Worm (Caenorhabditis elegans) whole organism, young adult: Measurements from ENCODE around the gene fut-1.

Experiments
- F49E8.2 ChIP-seq: sonication (generic microtip); optimal IDR thresholded peaks from 3 replicates; lab custom pipeline; 2017; ENCODE audit warnings: missing genetic modification characterization, mild to moderate bottlenecking, missing compliant biosample characterization, antibody characterized with exemption, moderate library complexity; ENCODE audit not compliant: insufficient read depth
- fkh-3 ChIP-seq: sonication (generic microtip); optimal IDR thresholded peaks from 2 replicates; lab custom pipeline; 2016; ENCODE audit warnings: mild to moderate bottlenecking, missing genetic modification characterization, missing compliant biosample characterization
- hlh-26 ChIP-seq: fragments of 200-800 bp; sonication (Bioruptor generic); conservative IDR thresholded peaks from 2 replicates; pipeline ENCODE4 v1.3.6; 2022; ENCODE audit warnings: missing genetic modification reagents, missing genetic modification characterization, missing compliant biosample characterization
- madf-6 ChIP-seq: fragments of 200-800 bp; sonication (Bioruptor generic); IDR thresholded peaks from 2 replicates; pipeline ENCODE4 v1.3.6; 2022; ENCODE audit warnings: missing genetic modification reagents, missing genetic modification characterization, missing compliant biosample characterization

- TF ChIP-seq hlh-26 (GFP tag; lab: Robert Waterston, UW) (no peak), fkh-3 (tag; lab: Kevin White, UChicago) (no peak), F49E8.2 (no peak), madf-6 (GFP tag; lab: Robert Waterston, UW) (no peak)
Measured at ce11 chrII:8789828-8790558, 30.6 kb upstream of the fut-1 start, which contains the start of gene F07H5.13.
